Worm (Caenorhabditis elegans) whole organism, late embryonic: ENCODE measurements around the gene Y73B6BL.27.

Experiments
- C08G9.2 ChIP-seq: sonication (generic microtip); optimal IDR thresholded peaks from 2 replicates; lab custom pipeline; 2016; ENCODE audit warnings: mild to moderate bottlenecking, missing genetic modification characterization, moderate library complexity, missing compliant biosample characterization
- C38D4.7 ChIP-seq: fragments of 200-800 bp; sonication (Bioruptor generic); optimal IDR thresholded peaks from 2 replicates; lab custom pipeline; 2018; ENCODE audit warnings: mild to moderate bottlenecking, missing genetic modification characterization, moderate library complexity, missing compliant biosample characterization
- Y22D7AL.16 ChIP-seq: sonication (generic microtip); optimal IDR thresholded peaks from 2 replicates; lab custom pipeline; 2016; ENCODE audit warnings: missing genetic modification characterization, missing compliant biosample characterization
- ceh-14 ChIP-seq: sonication (generic microtip); optimal IDR thresholded peaks from 2 replicates; lab custom pipeline; 2016; ENCODE audit warnings: missing genotype, missing genetic modification characterization, missing compliant biosample characterization
- ceh-2 ChIP-seq: sonication (generic microtip); optimal IDR thresholded peaks from 2 replicates; lab custom pipeline; 2016; ENCODE audit warnings: missing genotype, missing genetic modification characterization, missing compliant biosample characterization
- ceh-24 ChIP-seq: sonication (generic microtip); optimal IDR thresholded peaks from 2 replicates; lab custom pipeline; 2016; ENCODE audit warnings: mild to moderate bottlenecking, missing genetic modification characterization, missing compliant biosample characterization
- ceh-30 ChIP-seq: fragments of 150-350 bp; optimal IDR thresholded peaks from 2 replicates; lab custom pipeline; 2014; ENCODE audit warnings: missing biosample characterization, missing genetic modification characterization
- ceh-31 ChIP-seq: sonication (generic microtip); optimal IDR thresholded peaks from 2 replicates; lab custom pipeline; 2016; ENCODE audit warnings: missing genetic modification characterization, missing compliant biosample characterization
- ceh-34 ChIP-seq: sonication (generic microtip); optimal IDR thresholded peaks from 2 replicates; lab custom pipeline; 2016; ENCODE audit warnings: mild to moderate bottlenecking, missing genetic modification characterization, missing compliant biosample characterization
- ceh-45 ChIP-seq: fragments of 200-800 bp; sonication (Bioruptor generic); IDR thresholded peaks from 2 replicates; pipeline ENCODE4 v1.3.6; 2022; ENCODE audit warnings: missing genetic modification reagents, missing genetic modification characterization, missing compliant biosample characterization
- ceh-48 ChIP-seq: sonication (generic microtip); optimal IDR thresholded peaks from 2 replicates; lab custom pipeline; 2016; ENCODE audit warnings: missing genetic modification characterization, inconsistent platforms, missing compliant biosample characterization
- ceh-9 ChIP-seq: sonication (generic microtip); optimal IDR thresholded peaks from 2 replicates; lab custom pipeline; 2016; ENCODE audit warnings: mild to moderate bottlenecking, missing genetic modification characterization, inconsistent platforms, missing compliant biosample characterization
- dmd-4 ChIP-seq: sonication (generic microtip); optimal IDR thresholded peaks from 2 replicates; lab custom pipeline; 2016; ENCODE audit warnings: borderline replicate concordance, missing genetic modification characterization, missing compliant biosample characterization
- dve-1 ChIP-seq: sonication (generic microtip); optimal IDR thresholded peaks from 2 replicates; lab custom pipeline; 2017; ENCODE audit warnings: antibody characterized with exemption, mild to moderate bottlenecking, missing genetic modification characterization, missing compliant biosample characterization
- elt-2 ChIP-seq: sonication (generic microtip); optimal IDR thresholded peaks from 2 replicates; lab custom pipeline; 2016; ENCODE audit warnings: missing genetic modification reagents, missing genetic modification characterization, missing compliant biosample characterization
- elt-4 ChIP-seq: sonication (generic microtip); optimal IDR thresholded peaks from 2 replicates; lab custom pipeline; 2016; ENCODE audit warnings: missing genetic modification characterization, missing compliant biosample characterization
- ets-4 ChIP-seq: sonication (generic microtip); optimal IDR thresholded peaks from 2 replicates; lab custom pipeline; 2016; ENCODE audit warnings: missing genetic modification characterization, missing compliant biosample characterization
- eyg-1 ChIP-seq: sonication (generic microtip); optimal IDR thresholded peaks from 2 replicates; lab custom pipeline; 2016; ENCODE audit warnings: missing genotype, missing genetic modification characterization, missing compliant biosample characterization
- fax-1 ChIP-seq: sonication (generic microtip); optimal IDR thresholded peaks from 2 replicates; lab custom pipeline; 2016; ENCODE audit warnings: missing genotype, missing genetic modification characterization, missing compliant biosample characterization
- fkh-10 ChIP-seq: fragments of 150-350 bp; optimal IDR thresholded peaks from 2 replicates; lab custom pipeline; 2014; ENCODE audit warnings: missing biosample characterization, missing genetic modification reagents, missing genetic modification characterization
- fkh-6 ChIP-seq: sonication (generic microtip); optimal IDR thresholded peaks from 2 replicates; lab custom pipeline; 2016; ENCODE audit warnings: missing genetic modification characterization, missing compliant biosample characterization
- gmeb-2 ChIP-seq: sonication (generic microtip); optimal IDR thresholded peaks from 2 replicates; lab custom pipeline; 2016; ENCODE audit warnings: missing genetic modification characterization, inconsistent platforms, missing compliant biosample characterization
- lin-11 ChIP-seq: fragments of 200-800 bp; sonication (Bioruptor generic); optimal IDR thresholded peaks from 2 replicates; lab custom pipeline; 2018; ENCODE audit warnings: mild to moderate bottlenecking, missing genetic modification characterization, missing compliant biosample characterization
- mec-3 ChIP-seq: sonication (generic microtip); optimal IDR thresholded peaks from 2 replicates; lab custom pipeline; 2016; ENCODE audit warnings: borderline replicate concordance, missing genetic modification characterization, missing compliant biosample characterization
- nfya-1 ChIP-seq: sonication (generic microtip); optimal IDR thresholded peaks from 2 replicates; lab custom pipeline; 2017; ENCODE audit warnings: missing genetic modification characterization, mild to moderate bottlenecking, missing compliant biosample characterization, antibody characterized with exemption, moderate library complexity
- nhr-232 ChIP-seq: sonication (generic microtip); optimal IDR thresholded peaks from 2 replicates; lab custom pipeline; 2016; ENCODE audit warnings: missing genetic modification characterization, missing compliant biosample characterization
- odd-2 ChIP-seq: sonication (generic microtip); optimal IDR thresholded peaks from 2 replicates; lab custom pipeline; 2017; ENCODE audit warnings: antibody characterized with exemption, mild to moderate bottlenecking, missing genetic modification characterization, missing compliant biosample characterization
- pag-3 ChIP-seq: sonication (generic microtip); optimal IDR thresholded peaks from 2 replicates; lab custom pipeline; 2016; ENCODE audit warnings: missing compliant biosample characterization, missing genetic modification characterization, borderline replicate concordance
- pax-1 ChIP-seq: fragments of 150-350 bp; optimal IDR thresholded peaks from 2 replicates; lab custom pipeline; 2014; ENCODE audit warnings: missing biosample characterization, missing genetic modification characterization
- pha-2 ChIP-seq: sonication (generic microtip); optimal IDR thresholded peaks from 2 replicates; lab custom pipeline; 2017; ENCODE audit warnings: mild to moderate bottlenecking, missing genetic modification characterization, missing compliant biosample characterization
- pha-4 ChIP-seq: fragments of 150-350 bp; optimal IDR thresholded peaks from 2 replicates; lab custom pipeline; 2018; ENCODE audit warnings: missing biosample characterization, missing genetic modification reagents, missing genetic modification characterization
- ref-2 ChIP-seq: sonication (generic microtip); optimal IDR thresholded peaks from 2 replicates; lab custom pipeline; 2016; ENCODE audit warnings: missing genetic modification characterization, missing compliant biosample characterization
- rnt-1 ChIP-seq: sonication (generic microtip); optimal IDR thresholded peaks from 2 replicates; lab custom pipeline; 2016; ENCODE audit warnings: missing genetic modification characterization, missing compliant biosample characterization
- sox-2 ChIP-seq: fragments of 200-800 bp; sonication (Bioruptor generic); IDR thresholded peaks from 2 replicates; pipeline ENCODE4 v1.3.6; 2022; ENCODE audit warnings: missing genetic modification reagents, missing genetic modification characterization, missing compliant biosample characterization
- sox-4 ChIP-seq: sonication (generic microtip); optimal IDR thresholded peaks from 2 replicates; lab custom pipeline; 2017; ENCODE audit warnings: mild to moderate bottlenecking, missing genetic modification characterization, inconsistent platforms, missing compliant biosample characterization
- syd-9 ChIP-seq: sonication (generic microtip); optimal IDR thresholded peaks from 2 replicates; lab custom pipeline; 2016; ENCODE audit warnings: mild to moderate bottlenecking, missing genetic modification characterization, moderate library complexity, missing compliant biosample characterization
- tbx-7 ChIP-seq: sonication (generic microtip); optimal IDR thresholded peaks from 2 replicates; lab custom pipeline; 2016; ENCODE audit warnings: missing genotype, missing genetic modification characterization, missing compliant biosample characterization

The Y73B6BL.27 gene

ce11 chrIV:6496103-6496502, 23.1 kb upstream of the Y73B6BL.27 start:
- no peak for TF ChIP-seq ceh-31 (tag; lab: Kevin White, UChicago)
- no peak for TF ChIP-seq ceh-2 (tag; lab: Kevin White, UChicago)
- no peak for TF ChIP-seq Y22D7AL.16

- TF ChIP-seq fax-1 (tag; lab: Kevin White, UChicago): no peak
- no peak for TF ChIP-seq mec-3 (tag; lab: Kevin White, UChicago)
- no peak for TF ChIP-seq ceh-45
- no peak for TF ChIP-seq C38D4.7 (GFP tag; lab: Kevin White, UChicago)
- no peak for TF ChIP-seq ceh-14
- TF ChIP-seq ceh-2 (tag; lab: Kevin White, UChicago): no peak
- TF ChIP-seq ceh-30 (tag; lab: Kevin White, UChicago): no peak
- TF ChIP-seq ceh-34 (tag; lab: Kevin White, UChicago): no peak
- TF ChIP-seq gmeb-2: no peak
- no peak for TF ChIP-seq pha-2 (tag; lab: Kevin White, UChicago)
- no peak for TF ChIP-seq tbx-7 (tag; lab: Kevin White, UChicago)
- no peak for TF ChIP-seq fkh-10 (GFP tag; lab: Kevin White, UChicago)
- TF ChIP-seq syd-9 (tag; lab: Kevin White, UChicago): no peak
- TF ChIP-seq ceh-48 (tag; lab: Kevin White, UChicago): no peak
- no peak for TF ChIP-seq dmd-4
- no peak for TF ChIP-seq ceh-24
- TF ChIP-seq ref-2 (tag; lab: Kevin White, UChicago): no peak
These were observed 20.3 kb upstream of the Y73B6BL.27 start, which contains the start of gene Y73B6BL.44 for ce11 chrIV:6493299-6493698. Gene Y73B6BL.44 (plus strand): TSS chrIV:6493599.

- TF ChIP-seq fkh-10 (GFP tag; lab: Kevin White, UChicago) (no peak), dve-1 (tag; lab: Kevin White, UChicago) (no peak), C08G9.2 (tag; lab: Kevin White, UChicago) (no peak), sox-2 (GFP tag; lab: Robert Waterston, UW) (no peak), ceh-9 (tag; lab: Kevin White, UChicago) (no peak), rnt-1 (tag; lab: Kevin White, UChicago) (no peak), lin-11 (tag; lab: Kevin White, UChicago) (no peak), elt-2 (tag; lab: Kevin White, UChicago) (no peak), syd-9 (tag; lab: Kevin White, UChicago) (no peak), ceh-30 (tag; lab: Kevin White, UChicago) (no peak), nhr-232 (tag; lab: Kevin White, UChicago) (no peak), odd-2 (tag; lab: Kevin White, UChicago) (no peak), ceh-31 (tag; lab: Kevin White, UChicago) (no peak), nfya-1 (no peak), pha-4 (no peak)
These were observed 18.9 kb upstream of the Y73B6BL.27 start for ce11 chrIV:6491915-6492314.

ce11 chrIV:6487047-6487446, 14.0 kb upstream of the Y73B6BL.27 start, which contains the start of gene Y73B6BL.37:
Gene Y73B6BL.37 (plus strand): TSS chrIV:6487347.
- TF ChIP-seq sox-4: no peak
- TF ChIP-seq Y22D7AL.16: no peak
- no peak for TF ChIP-seq ceh-24
- no peak for TF ChIP-seq elt-4 (tag; lab: Kevin White, UChicago)
- no peak for TF ChIP-seq pag-3 (tag; lab: Kevin White, UChicago)
- no peak for TF ChIP-seq eyg-1
- no peak for TF ChIP-seq pax-1 (tag; lab: Kevin White, UChicago)
- no peak for TF ChIP-seq fkh-6 (tag; lab: Kevin White, UChicago)
- no peak for TF ChIP-seq dve-1 (tag; lab: Kevin White, UChicago)
- TF ChIP-seq ets-4 (tag; lab: Kevin White, UChicago): no peak
- TF ChIP-seq elt-2 (tag; lab: Kevin White, UChicago): no peak
